Worm (Caenorhabditis elegans) whole organism, young adult: ENCODE data around the gene C52E2.5.
"Not testable (repeated sequence)": the region's sequence is repeated elsewhere in the genome, so short reads cannot be mapped to it uniquely, and the experiment has no call there.

Experiments
- dox-1 ChIP-seq: fragments of 200-800 bp; sonication (Bioruptor generic); IDR thresholded peaks from 2 replicates; pipeline ENCODE4 v1.3.6; 2022; ENCODE audit warnings: missing genetic modification reagents, missing genetic modification characterization, missing compliant biosample characterization
- ets-4 ChIP-seq: fragments of 200-800 bp; sonication (Bioruptor generic); optimal IDR thresholded peaks from 2 replicates; lab custom pipeline; 2018; ENCODE audit warnings: mild to moderate bottlenecking, missing genetic modification characterization, missing compliant biosample characterization
- him-1 ChIP-seq: sonication (generic microtip); optimal IDR thresholded peaks from 2 replicates; lab custom pipeline; 2016; ENCODE audit warnings: missing genotype, missing genetic modification reagents, missing genetic modification characterization, missing compliant biosample characterization
- snpc-4 ChIP-seq, 5 experiments: fragments of 150-350 bp in 1 of 5; sonication (generic microtip) in 4 of 5; optimal IDR thresholded peaks; 2 replicates each; lab custom pipeline; 2014 to 2018; ENCODE audit warnings: missing genetic modification characterization in 5 of 5, missing biosample characterization in 3 of 5, antibody characterized with exemption in 2 of 5, mild to moderate bottlenecking in 2 of 5, missing compliant biosample characterization in 2 of 5, missing genotype in 2 of 5, moderate library complexity in 2 of 5, missing genetic modification reagents in 1 of 5
- zim-3 ChIP-seq: sonication (generic microtip); optimal IDR thresholded peaks from 2 replicates; lab custom pipeline; 2017; ENCODE audit warnings: mild to moderate bottlenecking, missing genetic modification characterization, moderate library complexity, missing compliant biosample characterization

DNA sequence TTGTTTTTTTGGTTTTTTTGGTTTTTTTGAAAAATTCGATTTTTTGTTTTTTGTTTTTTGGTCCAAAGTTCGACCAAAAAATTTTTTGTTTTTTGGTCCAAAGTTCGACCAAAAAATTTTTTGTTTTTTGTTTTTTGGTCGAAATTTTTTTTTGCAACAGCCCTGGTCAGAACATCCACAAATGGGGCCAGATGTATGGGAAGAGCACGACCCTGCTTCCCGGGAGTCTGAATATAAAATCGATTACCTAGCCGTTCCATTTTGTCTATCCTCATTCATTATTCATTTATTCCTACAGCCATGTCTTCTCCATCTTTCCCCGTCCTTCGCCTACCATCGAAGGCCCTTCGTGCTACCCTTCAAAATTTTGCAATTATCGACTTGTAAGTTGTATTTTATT is 11.4 kb upstream of the C52E2.5 start, which contains the start of gene fbxb-95:
- not testable (repeated sequence) for TF ChIP-seq dox-1 (GFP tag; lab: Robert Waterston, UW); zim-3 (tag; lab: Kevin White, UChicago); him-1 (tag; lab: Kevin White, UChicago); ets-4 (GFP tag; lab: Kevin White, UChicago); snpc-4 (GFP tag; optimal IDR thresholded peaks at IDR 0.05; lab: Kevin White, UChicago); snpc-4 (tag; optimal IDR thresholded peaks at IDR 0.05; lab: Kevin White, UChicago)
